Fruit fly (Drosophila melanogaster): ENCODE results near the gene CG13124.

The CG13124 gene

dm6 chr2L:9912570-9913260 is 4.3 kb upstream of the CG13124 start, which contains the start of the genes Etl1 and Srp54:
TSS of gene Etl1 (minus strand) at chr2L:9912608.
TSS of gene Srp54 (plus strand) at chr2L:9912911.
- TF ChIP-seq Sin3A (optimal IDR thresholded peaks at IDR 0.05) (no peak), psq (optimal IDR thresholded peaks at IDR 0.05) (no peak), ttk (optimal IDR thresholded peaks at IDR 0.05) (no peak)

- TF ChIP-seq h (optimal IDR thresholded peaks at IDR 0.05) (no peak), Myc (optimal IDR thresholded peaks at IDR 0.05) (no peak), psq (optimal IDR thresholded peaks at IDR 0.05) (no peak), insv (optimal IDR thresholded peaks at IDR 0.05) (no peak), ttk (optimal IDR thresholded peaks at IDR 0.05) (no peak), Sin3A (optimal IDR thresholded peaks at IDR 0.05) (no peak)
These were observed 3.4 kb upstream of the CG13124 start for dm6 chr2L:9911783-9912182.

DNA sequence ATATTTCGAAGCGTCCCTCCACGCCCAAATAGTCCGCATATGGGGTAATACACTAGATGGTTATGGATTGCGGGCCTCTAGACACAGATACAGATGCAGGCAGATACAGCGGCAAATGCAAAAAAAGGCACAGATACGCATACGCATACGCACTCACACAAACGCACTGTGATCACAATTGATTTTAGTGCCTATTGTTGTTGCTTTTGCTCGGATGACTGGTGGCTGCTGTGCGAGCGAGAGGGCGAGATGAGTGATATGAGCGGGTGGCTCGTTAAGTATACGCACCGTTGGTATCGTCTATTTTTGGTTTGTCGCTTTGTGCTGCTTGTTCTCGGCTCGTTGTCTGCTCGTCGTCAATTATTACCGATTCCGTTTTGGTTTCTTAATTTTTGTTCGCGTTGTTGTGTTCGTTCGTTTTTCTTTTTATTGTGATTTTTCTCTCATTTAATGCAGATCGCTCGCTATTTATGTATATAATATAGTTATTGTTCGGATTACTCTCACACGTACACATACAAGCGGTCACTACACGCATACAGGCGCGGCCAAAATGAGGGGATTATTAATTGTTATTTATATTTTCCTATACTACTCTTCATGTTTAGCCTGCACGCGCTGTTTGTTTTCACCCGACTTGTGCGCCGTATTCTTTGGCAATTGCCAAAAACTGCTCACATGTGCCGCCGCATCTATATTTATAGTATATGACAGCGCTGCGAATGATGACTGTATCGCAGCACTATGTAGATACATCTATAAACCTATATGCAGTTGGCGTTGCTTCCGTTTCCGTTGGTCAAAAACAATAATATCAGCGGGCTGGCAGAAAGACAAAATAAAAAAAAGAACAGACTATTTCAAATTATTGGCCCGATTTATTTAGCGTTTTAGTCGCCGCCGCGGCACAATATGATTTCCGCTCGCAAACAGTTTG is 845 bp downstream of the CG13124 start:
- TF ChIP-seq ttk (optimal IDR thresholded peaks at IDR 0.05), result no peak
- TF ChIP-seq Myc (optimal IDR thresholded peaks at IDR 0.05), result no peak

dm6 chr2L:9906641-9907040 is 1.8 kb downstream of the CG13124 start:
- TF ChIP-seq Myc (optimal IDR thresholded peaks at IDR 0.05) (no peak), psq (optimal IDR thresholded peaks at IDR 0.05) (no peak), h (optimal IDR thresholded peaks at IDR 0.05) (no peak), ttk (optimal IDR thresholded peaks at IDR 0.05) (no peak)

- TF ChIP-seq Myc (optimal IDR thresholded peaks at IDR 0.05) (no peak), psq (optimal IDR thresholded peaks at IDR 0.05) (no peak), h (optimal IDR thresholded peaks at IDR 0.05) (no peak), Sin3A (optimal IDR thresholded peaks at IDR 0.05) (no peak), insv (optimal IDR thresholded peaks at IDR 0.05) (no peak), ttk (optimal IDR thresholded peaks at IDR 0.05) (no peak)
These were observed 5.4 kb downstream of the CG13124 start, which contains the start of gene Muc30E for dm6 chr2L:9903028-9903427. TSS of gene Muc30E (minus strand) at chr2L:9903128.

DNA sequence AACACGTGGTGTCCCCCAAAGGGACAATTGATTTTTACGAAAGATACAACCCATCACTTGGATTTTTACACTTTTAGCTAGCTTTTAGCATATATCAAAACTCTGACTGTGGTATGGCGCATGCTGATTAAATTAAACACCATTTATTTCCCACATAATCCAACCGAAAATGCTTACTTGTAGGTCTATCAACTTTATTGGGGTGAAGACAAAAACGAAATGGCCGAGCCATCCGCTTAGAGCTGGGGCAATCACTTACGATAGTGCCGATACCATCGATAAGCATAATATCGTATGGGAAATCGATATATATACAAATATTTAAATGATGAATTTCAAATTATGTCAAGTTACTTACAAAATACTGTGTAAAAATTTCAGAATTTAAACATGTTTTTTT is 11.1 kb downstream of the CG13124 start, which contains the start of gene RpS2:
Gene RpS2 (minus strand): TSS at position 257 of the 400 bp plus-strand sequence.
- TF ChIP-seq insv (optimal IDR thresholded peaks at IDR 0.05), result no peak

dm6 chr2L:9894871-9895364 is 13.5 kb downstream of the CG13124 start, which contains the start of gene Bka:
TSS of gene Bka (plus strand) at chr2L:9895287.
- TF ChIP-seq insv (optimal IDR thresholded peaks at IDR 0.05), result no peak
- no peak for TF ChIP-seq Sin3A (optimal IDR thresholded peaks at IDR 0.05)
- TF ChIP-seq h (optimal IDR thresholded peaks at IDR 0.05), result no peak
- TF ChIP-seq ttk (optimal IDR thresholded peaks at IDR 0.05), result no peak
- TF ChIP-seq Myc (optimal IDR thresholded peaks at IDR 0.05), result no peak
- no peak for TF ChIP-seq psq (optimal IDR thresholded peaks at IDR 0.05)

DNA sequence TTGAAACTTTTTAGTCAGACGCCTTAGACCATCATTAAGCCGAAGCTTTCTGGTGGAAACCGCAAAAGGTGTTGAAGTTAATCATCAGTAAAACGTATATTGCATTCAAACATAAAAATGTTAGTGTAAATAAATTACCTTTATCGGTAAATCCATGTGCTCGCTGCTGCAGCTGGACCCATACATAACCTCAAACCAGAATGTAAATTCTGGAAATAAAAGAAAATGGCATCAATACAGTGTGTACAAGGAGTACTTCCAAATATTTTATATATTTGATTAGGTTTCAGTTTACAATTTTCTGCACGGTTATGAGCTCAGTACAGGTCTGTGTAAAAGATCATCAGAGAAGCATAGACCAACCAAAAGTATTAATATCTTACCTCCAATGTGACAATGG is 14.2 kb downstream of the CG13124 start:
- TF ChIP-seq psq (optimal IDR thresholded peaks at IDR 0.05), result no peak
- no peak for TF ChIP-seq ttk (optimal IDR thresholded peaks at IDR 0.05)
- TF ChIP-seq Myc (optimal IDR thresholded peaks at IDR 0.05), result no peak
- TF ChIP-seq insv (optimal IDR thresholded peaks at IDR 0.05), result no peak
- no peak for TF ChIP-seq h (optimal IDR thresholded peaks at IDR 0.05)
- no peak for TF ChIP-seq Sin3A (optimal IDR thresholded peaks at IDR 0.05)

DNA sequence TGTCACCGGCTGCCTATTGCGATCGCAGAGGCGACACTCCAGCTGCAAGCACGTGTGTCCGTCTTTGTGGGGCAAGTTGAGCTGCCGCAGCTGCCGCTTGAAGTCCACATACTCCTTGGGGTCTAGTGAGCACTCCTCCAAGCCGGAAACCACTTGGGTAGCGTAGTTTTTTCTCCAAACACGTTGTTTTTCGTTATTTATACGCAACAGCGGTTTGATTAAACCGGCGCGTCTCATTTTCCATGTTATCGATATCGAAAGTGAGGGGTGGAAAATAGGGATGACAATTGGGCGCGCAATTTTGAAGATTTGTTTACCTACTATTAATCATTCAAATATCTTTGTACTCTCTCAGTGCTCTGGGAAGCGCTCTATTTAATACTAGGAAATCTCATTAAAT is 15.2 kb downstream of the CG13124 start, which contains the start of gene mtDNA-helicase:
Gene mtDNA-helicase (minus strand): TSS at position 264 of the 400 bp plus-strand sequence.
- TF ChIP-seq ttk (optimal IDR thresholded peaks at IDR 0.05) (no peak), Myc (optimal IDR thresholded peaks at IDR 0.05) (no peak), Sin3A (optimal IDR thresholded peaks at IDR 0.05) (no peak), h (optimal IDR thresholded peaks at IDR 0.05) (no peak), insv (optimal IDR thresholded peaks at IDR 0.05) (no peak), psq (optimal IDR thresholded peaks at IDR 0.05) (no peak)

DNA sequence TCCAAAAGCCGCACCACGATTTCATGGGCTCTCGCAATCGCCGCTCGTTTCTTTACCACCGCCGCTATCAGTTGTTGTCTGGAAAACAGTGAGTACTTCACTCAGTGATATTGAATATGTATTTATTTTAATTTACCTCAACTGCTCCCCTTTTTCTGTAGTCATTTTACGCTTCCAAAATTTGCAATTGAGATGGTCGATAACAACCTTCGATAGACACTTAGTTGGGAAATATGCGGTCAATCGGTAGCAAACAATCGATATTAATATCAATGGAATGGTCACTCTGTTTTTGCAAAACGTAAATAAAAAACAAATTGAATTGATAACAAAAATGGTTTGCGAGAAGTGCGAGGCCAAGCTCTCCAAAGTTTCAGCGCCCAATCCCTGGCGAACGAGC is 17.9 kb downstream of the CG13124 start, which contains the start of the genes CG34183 and CG4537:
Gene CG34183 (minus strand): TSS at position 197 of the 400 bp plus-strand sequence.
Gene CG4537 (plus strand): TSS at position 310 of the 400 bp plus-strand sequence.
- no peak for TF ChIP-seq psq (optimal IDR thresholded peaks at IDR 0.05)
- TF ChIP-seq ttk (optimal IDR thresholded peaks at IDR 0.05), result no peak
- no peak for TF ChIP-seq Sin3A (optimal IDR thresholded peaks at IDR 0.05)
- no peak for TF ChIP-seq insv (optimal IDR thresholded peaks at IDR 0.05)
- no peak for TF ChIP-seq Myc (optimal IDR thresholded peaks at IDR 0.05)
- TF ChIP-seq h (optimal IDR thresholded peaks at IDR 0.05), result no peak

DNA sequence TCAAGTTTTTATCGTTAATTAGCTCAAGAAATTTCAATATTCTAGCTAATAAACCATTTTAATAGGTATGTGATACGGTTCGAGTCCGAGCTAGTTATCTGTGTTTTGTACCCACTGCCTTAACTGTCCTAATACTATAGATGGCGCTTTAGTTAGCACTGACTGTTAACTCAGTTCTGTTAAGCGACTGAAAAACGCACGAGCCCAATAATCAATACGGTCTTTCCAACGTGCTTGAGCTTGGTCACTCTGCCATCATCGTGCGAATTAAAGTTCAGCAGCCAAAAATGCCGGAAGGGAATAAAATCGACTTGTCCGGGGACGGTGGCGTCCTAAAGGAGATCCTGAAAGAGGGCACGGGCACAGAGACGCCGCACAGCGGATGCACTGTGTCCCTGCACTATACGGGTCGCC is 20.6 kb downstream of the CG13124 start, which contains the start of gene Fkbp59:
Gene Fkbp59 (plus strand): TSS at position 150 of the 414 bp plus-strand sequence.
- no peak for TF ChIP-seq ttk (optimal IDR thresholded peaks at IDR 0.05)
- TF ChIP-seq insv (optimal IDR thresholded peaks at IDR 0.05), result no peak
- no peak for TF ChIP-seq Myc (optimal IDR thresholded peaks at IDR 0.05)
- TF ChIP-seq h (optimal IDR thresholded peaks at IDR 0.05), result no peak
- no peak for TF ChIP-seq psq (optimal IDR thresholded peaks at IDR 0.05)
- no peak for TF ChIP-seq Sin3A (optimal IDR thresholded peaks at IDR 0.05)

DNA sequence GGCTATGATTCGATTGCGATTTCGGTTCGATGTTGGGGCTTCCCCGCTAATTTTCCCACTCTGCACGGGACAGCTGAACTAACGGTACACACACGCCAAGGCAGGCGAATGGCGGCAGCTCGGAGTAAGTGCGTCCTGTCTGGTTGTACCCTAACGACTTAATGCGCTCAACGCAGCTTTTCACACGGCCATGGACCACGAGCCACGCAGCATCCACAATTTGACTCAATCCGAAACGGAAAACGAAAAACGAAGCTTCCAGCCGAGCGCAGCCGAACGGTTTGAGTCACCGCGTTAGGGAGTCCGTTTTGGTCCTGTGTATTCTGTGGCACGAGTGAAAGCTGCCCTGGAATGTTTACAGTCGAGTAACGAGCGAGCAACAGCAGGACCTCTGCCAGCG is 22.3 kb downstream of the CG13124 start, which contains the start of gene nAChRalpha6:
Gene nAChRalpha6 (minus strand): TSS at position 165 of the 400 bp plus-strand sequence.
- TF ChIP-seq Myc (optimal IDR thresholded peaks at IDR 0.05) (no peak), h (optimal IDR thresholded peaks at IDR 0.05) (no peak), ttk (optimal IDR thresholded peaks at IDR 0.05) (no peak), Sin3A (optimal IDR thresholded peaks at IDR 0.05) (no peak), psq (optimal IDR thresholded peaks at IDR 0.05) (no peak), insv (optimal IDR thresholded peaks at IDR 0.05) (no peak)

Measured in Kc167 (cell line).